1 fruit fly cellular context compared by ENCODE assay signal in genomic region chrX:8210632-8211031, dm6.
TF ChIP-seq lines count a peak whose summit lies in the region.

No protein-coding gene starts in this region.

TF ChIP-seq in whole organism, embryonic, 481 proteins besides CTCF, POLR2A, EP300 and RAD21 (continued from another document):
- TF ChIP-seq Dp (GFP tag; optimal IDR thresholded peaks at IDR 0.05; lab: Kevin White, UChicago) (no peak), CG11247 (GFP tag; IDR thresholded peaks at IDR 0.05; lab: Robert Waterston, UW) (no peak), Jarid2 (GFP tag; optimal IDR thresholded peaks at IDR 0.05; lab: Kevin White, UChicago) (no peak), CG15696 (tag; optimal IDR thresholded peaks at IDR 0.05; lab: Kevin White, UChicago) (no peak), emc (GFP tag; optimal IDR thresholded peaks at IDR 0.05; lab: Kevin White, UChicago) (no peak), cad (GFP tag; optimal IDR thresholded peaks at IDR 0.05; lab: Kevin White, UChicago) (peak; percentile 93), CG16863 (GFP tag; optimal IDR thresholded peaks at IDR 0.05; lab: Kevin White, UChicago) (no peak), NfI (GFP tag; optimal IDR thresholded peaks at IDR 0.05; lab: Kevin White, UChicago) (no peak), CG9932 (GFP tag; IDR thresholded peaks at IDR 0.05; lab: Robert Waterston, UW) (no peak), CG34224 (GFP tag; IDR thresholded peaks at IDR 0.05; lab: Robert Waterston, UW; ENCODE audit: partially characterized antibody) (no peak), crol (GFP tag; IDR thresholded peaks at IDR 0.05; lab: Robert Waterston, UW) (0 out of 2 replicates have a peak, but pooled peaks have one; percentile 27), bcd (GFP tag; optimal IDR thresholded peaks at IDR 0.05; lab: Kevin White, UChicago) (no peak), Gsc (GFP tag; IDR thresholded peaks at IDR 0.05; lab: Robert Waterston, UW) (no peak), H2.0 (GFP tag; IDR thresholded peaks at IDR 0.05; lab: Robert Waterston, UW) (no peak), pzg (GFP tag; optimal IDR thresholded peaks at IDR 0.05; lab: Kevin White, UChicago) (no peak), wdn (GFP tag; IDR thresholded peaks at IDR 0.05; lab: Robert Waterston, UW) (no peak), Doc3 (GFP tag; IDR thresholded peaks at IDR 0.05; lab: Robert Waterston, UW; ENCODE audit: partially characterized antibody) (no peak), D19A (tag; optimal IDR thresholded peaks at IDR 0.05; lab: Kevin White, UChicago) (no peak), CG6654 (GFP tag; optimal IDR thresholded peaks at IDR 0.05; lab: Kevin White, UChicago) (peak; percentile 98), HLH4C (GFP tag; IDR thresholded peaks at IDR 0.05; lab: Robert Waterston, UW; ENCODE audit: partially characterized antibody) (no peak), zen (tag; optimal IDR thresholded peaks at IDR 0.05; lab: Kevin White, UChicago) (peak; percentile 7), ttk (GFP tag; IDR thresholded peaks at IDR 0.05; lab: Robert Waterston, UW) (no peak), lab (GFP tag; optimal IDR thresholded peaks at IDR 0.05; lab: Kevin White, UChicago) (no peak), stwl (tag; optimal IDR thresholded peaks at IDR 0.05; lab: Kevin White, UChicago) (peak; percentile 36), Lhr (GFP tag; optimal IDR thresholded peaks at IDR 0.05; lab: Kevin White, UChicago) (no peak), Hand (GFP tag; optimal IDR thresholded peaks at IDR 0.05; lab: Kevin White, UChicago) (no peak), CG10267 (tag; optimal IDR thresholded peaks at IDR 0.05; lab: Kevin White, UChicago) (peak; percentile 22), pita (GFP tag; optimal IDR thresholded peaks at IDR 0.05; lab: Kevin White, UChicago) (peak; percentile 41), ftz-f1 (GFP tag; optimal IDR thresholded peaks at IDR 0.05; lab: Kevin White, UChicago) (no peak), CG32772 (GFP tag; IDR thresholded peaks at IDR 0.05; lab: Robert Waterston, UW) (no peak)
TF ChIP-seq in whole organism, embryonic: peak in this region for 10.
